Worm (Caenorhabditis elegans) whole organism, young adult: Measurements from ENCODE around the gene C23F12.9.

Experiments
- D2030.7 ChIP-seq: fragments of 200-800 bp; sonication (Bioruptor generic); IDR thresholded peaks from 2 replicates; pipeline ENCODE4 v1.3.6; 2022; ENCODE audit warnings: missing genetic modification reagents, missing genetic modification characterization, missing compliant biosample characterization
- F37B4.10 ChIP-seq: fragments of 200-800 bp; sonication (Bioruptor generic); IDR thresholded peaks from 2 replicates; pipeline ENCODE4 v1.3.6; 2022; ENCODE audit warnings: missing genetic modification characterization, missing compliant biosample characterization
- efl-1 ChIP-seq: fragments of 150-350 bp; optimal IDR thresholded peaks from 2 replicates; lab custom pipeline; 2014; ENCODE audit warnings: missing biosample characterization, missing genetic modification reagents, missing genetic modification characterization
- unc-62 ChIP-seq: fragments of 150-350 bp; optimal IDR thresholded peaks from 2 replicates; lab custom pipeline; 2014; ENCODE audit warnings: missing biosample characterization, missing genetic modification reagents, missing genetic modification characterization

- no peak for TF ChIP-seq unc-62 (GFP tag; lab: Kevin White, UChicago)
- peak; percentile 12 for TF ChIP-seq efl-1 (GFP tag; lab: Kevin White, UChicago)
- TF ChIP-seq D2030.7 (GFP tag; lab: Robert Waterston, UW): no peak
- no peak for TF ChIP-seq F37B4.10 (GFP tag; lab: Robert Waterston, UW)
Observed at ce11 chrX:9441512-9441911, 47.7 kb downstream of the C23F12.9 start, which contains the start of gene memb-1.
